Worm (Caenorhabditis elegans) whole organism, L4 larva: Measurements from ENCODE around the gene Y102A11A.3.
"Not testable (repeated sequence)": the region's sequence is repeated elsewhere in the genome, so short reads cannot be mapped to it uniquely, and the experiment has no call there.

ENCODE experiments used
- F37D6.2 ChIP-seq: sonication (generic microtip); optimal IDR thresholded peaks from 2 replicates; lab custom pipeline; 2016; ENCODE audit warnings: mild to moderate bottlenecking, missing genetic modification characterization, missing compliant biosample characterization
- R02D3.7 ChIP-seq: fragments of 150-350 bp; sonication (generic microtip); optimal IDR thresholded peaks from 3 replicates; lab custom pipeline; 2014; ENCODE audit warnings: missing biosample characterization, missing genetic modification characterization
- Y75B8A.6 ChIP-seq: fragments of 200-800 bp; sonication (Bioruptor generic); IDR thresholded peaks from 2 replicates; pipeline ENCODE4 v1.3.6; 2022; ENCODE audit warnings: missing genetic modification reagents, missing genetic modification characterization, missing compliant biosample characterization
- aha-1 ChIP-seq: fragments of 150-350 bp; peaks from one replicate; lab custom pipeline; 2014; ENCODE audit warnings: missing biosample characterization, missing genetic modification characterization
- arid-1 ChIP-seq: fragments of 200-800 bp; sonication (Bioruptor generic); conservative IDR thresholded peaks from 2 replicates; pipeline ENCODE4 v1.3.6; 2022; ENCODE audit warnings: missing genetic modification reagents, missing genetic modification characterization, missing compliant biosample characterization
- attf-4 ChIP-seq: sonication (generic microtip); optimal IDR thresholded peaks from 3 replicates; lab custom pipeline; 2017; ENCODE audit warnings: missing biosample characterization, missing genetic modification characterization
- ceh-20 ChIP-seq: fragments of 200-800 bp; sonication (Bioruptor generic); IDR thresholded peaks from 2 replicates; pipeline ENCODE4 v1.3.6; 2022; ENCODE audit warnings: missing genetic modification reagents, missing genetic modification characterization, missing compliant biosample characterization
- ceh-44 ChIP-seq: fragments of 200-800 bp; sonication (Bioruptor generic); IDR thresholded peaks from 2 replicates; pipeline ENCODE4 v1.3.6; 2022; ENCODE audit warnings: missing genetic modification reagents, missing genetic modification characterization, missing compliant biosample characterization
- ces-1 ChIP-seq: fragments of 150-350 bp; sonication (generic microtip); optimal IDR thresholded peaks from 4 replicates; lab custom pipeline; 2014; ENCODE audit warnings: missing biosample characterization, missing genetic modification reagents, missing genetic modification characterization
- cey-2 ChIP-seq: sonication (generic microtip); optimal IDR thresholded peaks from 3 replicates; lab custom pipeline; 2017; ENCODE audit warnings: missing genetic modification characterization, mild to moderate bottlenecking, missing compliant biosample characterization, antibody characterized with exemption, borderline replicate concordance; ENCODE audit not compliant: insufficient read depth
- daf-16 ChIP-seq, 3 experiments: sonication (generic microtip); optimal IDR thresholded peaks; 2 replicates each; lab custom pipeline; 2016 to 2017; ENCODE audit warnings: missing genetic modification characterization in 3 of 3, missing genetic modification reagents in 3 of 3, mild to moderate bottlenecking in 2 of 3, missing compliant biosample characterization in 2 of 3, missing biosample characterization in 1 of 3, moderate library complexity in 1 of 3
- dmd-6 ChIP-seq: fragments of 200-800 bp; sonication (Bioruptor generic); IDR thresholded peaks from 2 replicates; pipeline ENCODE4 v1.3.6; 2022; ENCODE audit warnings: missing genetic modification reagents, missing genetic modification characterization, missing compliant biosample characterization
- dve-1 ChIP-seq: sonication (generic microtip); optimal IDR thresholded peaks from 2 replicates; lab custom pipeline; 2017; ENCODE audit warnings: antibody characterized with exemption, mild to moderate bottlenecking, missing genetic modification characterization, missing compliant biosample characterization; ENCODE audit not compliant: insufficient read depth
- fos-1 ChIP-seq: fragments of 150-350 bp; optimal IDR thresholded peaks from 2 replicates; lab custom pipeline; 2014; ENCODE audit warnings: missing biosample characterization, missing genetic modification characterization
- gei-8 ChIP-seq: fragments of 200-800 bp; sonication (Bioruptor generic); optimal IDR thresholded peaks from 2 replicates; lab custom pipeline; 2018; ENCODE audit warnings: mild to moderate bottlenecking, missing genetic modification characterization, missing compliant biosample characterization
- hlh-11 ChIP-seq: fragments of 200-800 bp; sonication (Bioruptor generic); optimal IDR thresholded peaks from 2 replicates; lab custom pipeline; 2018; ENCODE audit warnings: mild to moderate bottlenecking, missing genetic modification characterization, missing compliant biosample characterization
- hmg-1.1 ChIP-seq: fragments of 200-800 bp; sonication (Bioruptor generic); IDR thresholded peaks from 2 replicates; pipeline ENCODE4 v1.3.6; 2022; ENCODE audit warnings: missing genetic modification reagents, missing genetic modification characterization, missing compliant biosample characterization
- lin-15B ChIP-seq: fragments of 150-350 bp; sonication (generic microtip); optimal IDR thresholded peaks from 3 replicates; lab custom pipeline; 2014; ENCODE audit warnings: missing biosample characterization, missing genetic modification characterization
- lin-29 ChIP-seq: fragments of 200-800 bp; sonication (Bioruptor generic); IDR thresholded peaks from 2 replicates; pipeline ENCODE4 v1.3.6; 2022; ENCODE audit warnings: missing genetic modification reagents, missing genetic modification characterization, missing compliant biosample characterization
- madf-9 ChIP-seq: fragments of 200-800 bp; sonication (Bioruptor generic); conservative IDR thresholded peaks from 2 replicates; pipeline ENCODE4 v1.3.6; 2022; ENCODE audit warnings: missing genetic modification reagents, missing genetic modification characterization, missing compliant biosample characterization
- nhr-102 ChIP-seq: sonication (generic microtip); optimal IDR thresholded peaks from 2 replicates; lab custom pipeline; 2016; ENCODE audit warnings: mild to moderate bottlenecking, missing genetic modification characterization, moderate library complexity, missing compliant biosample characterization
- nhr-11 ChIP-seq: fragments of 150-350 bp; optimal IDR thresholded peaks from 2 replicates; lab custom pipeline; 2014; ENCODE audit warnings: missing biosample characterization, missing genetic modification characterization
- nhr-237 ChIP-seq: sonication (generic microtip); optimal IDR thresholded peaks from 2 replicates; lab custom pipeline; 2017; ENCODE audit warnings: missing biosample characterization, missing genetic modification characterization
- nhr-28 ChIP-seq: fragments of 150-350 bp; optimal IDR thresholded peaks from 2 replicates; lab custom pipeline; 2014; ENCODE audit warnings: missing biosample characterization, missing genetic modification characterization
- nhr-76 ChIP-seq: fragments of 150-350 bp; optimal IDR thresholded peaks from 2 replicates; lab custom pipeline; 2014; ENCODE audit warnings: missing biosample characterization, missing genetic modification characterization
- nhr-77 ChIP-seq: fragments of 150-350 bp; optimal IDR thresholded peaks from 2 replicates; lab custom pipeline; 2014; ENCODE audit warnings: missing biosample characterization, missing genetic modification characterization
- php-3 ChIP-seq: fragments of 200-800 bp; sonication (Bioruptor generic); IDR thresholded peaks from 2 replicates; pipeline ENCODE4 v1.3.6; 2022; ENCODE audit warnings: missing genetic modification reagents, missing genetic modification characterization, missing compliant biosample characterization
- pqm-1 ChIP-seq: sonication (generic microtip); optimal IDR thresholded peaks from 2 replicates; lab custom pipeline; 2017; ENCODE audit warnings: missing biosample characterization, missing genetic modification characterization
- rbr-2 ChIP-seq: sonication (generic microtip); optimal IDR thresholded peaks from 2 replicates; lab custom pipeline; 2016; ENCODE audit warnings: missing genotype, missing genetic modification characterization, missing compliant biosample characterization
- skn-1 ChIP-seq: fragments of 150-350 bp; optimal IDR thresholded peaks from 2 replicates; lab custom pipeline; 2014; ENCODE audit warnings: missing biosample characterization, missing genetic modification characterization
- snpc-1.2 ChIP-seq: fragments of 200-800 bp; sonication (Bioruptor generic); IDR thresholded peaks from 2 replicates; pipeline ENCODE4 v1.3.6; 2022; ENCODE audit warnings: missing genetic modification reagents, missing genetic modification characterization, missing compliant biosample characterization
- tra-1 ChIP-seq: fragments of 200-800 bp; sonication (Bioruptor generic); IDR thresholded peaks from 2 replicates; pipeline ENCODE4 v1.3.6; 2022; ENCODE audit warnings: missing genetic modification reagents, missing genetic modification characterization, missing compliant biosample characterization
- vab-7 ChIP-seq: fragments of 200-800 bp; sonication (Bioruptor generic); IDR thresholded peaks from 2 replicates; pipeline ENCODE4 v1.3.6; 2022; ENCODE audit warnings: missing genetic modification reagents, missing genetic modification characterization, missing compliant biosample characterization
- ztf-7 ChIP-seq: fragments of 150-350 bp; optimal IDR thresholded peaks from 2 replicates; lab custom pipeline; 2014; ENCODE audit warnings: missing biosample characterization, missing genetic modification characterization

Gene Y102A11A.3

DNA sequence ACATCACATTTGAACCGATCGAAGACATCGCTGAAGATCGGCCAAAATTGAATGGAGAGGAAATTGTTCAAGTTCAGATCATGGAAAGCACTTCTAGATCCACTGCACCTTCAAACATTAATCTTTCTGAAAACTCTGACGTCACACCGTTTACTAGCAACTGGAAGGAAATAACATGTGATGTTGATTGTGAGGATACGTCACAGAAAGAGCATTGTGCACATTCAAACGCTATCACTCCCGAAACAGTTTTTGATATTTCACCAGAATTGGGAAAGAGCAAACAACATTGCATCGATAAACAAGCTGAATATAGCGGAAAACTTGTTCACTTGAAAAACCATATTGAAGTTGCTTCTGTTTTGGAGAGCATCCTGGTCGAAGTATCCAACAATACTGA is 2.6 kb downstream of the Y102A11A.3 start:
- TF ChIP-seq fos-1 (tag; lab: Kevin White, UChicago) (no peak), madf-9 (GFP tag; lab: Robert Waterston, UW) (no peak), php-3 (GFP tag; lab: Robert Waterston, UW) (no peak), daf-16 (GFP tag; optimal IDR thresholded peaks at IDR 0.05; lab: Kevin White, UChicago) (no peak), daf-16 (tag; optimal IDR thresholded peaks at IDR 0.05; lab: Kevin White, UChicago) (peak; percentile 95), nhr-28 (tag; lab: Kevin White, UChicago) (peak; percentile 56), rbr-2 (no peak), ceh-44 (GFP tag; lab: Robert Waterston, UW) (no peak), gei-8 (GFP tag; lab: Kevin White, UChicago) (no peak), nhr-11 (no peak), skn-1 (tag; lab: Kevin White, UChicago) (no peak), pqm-1 (peak; percentile 45), nhr-77 (tag; lab: Kevin White, UChicago) (peak; percentile 55), dve-1 (peak; percentile 29)
- TF ChIP-seq, all 104 proteins: peak for 5

DNA sequence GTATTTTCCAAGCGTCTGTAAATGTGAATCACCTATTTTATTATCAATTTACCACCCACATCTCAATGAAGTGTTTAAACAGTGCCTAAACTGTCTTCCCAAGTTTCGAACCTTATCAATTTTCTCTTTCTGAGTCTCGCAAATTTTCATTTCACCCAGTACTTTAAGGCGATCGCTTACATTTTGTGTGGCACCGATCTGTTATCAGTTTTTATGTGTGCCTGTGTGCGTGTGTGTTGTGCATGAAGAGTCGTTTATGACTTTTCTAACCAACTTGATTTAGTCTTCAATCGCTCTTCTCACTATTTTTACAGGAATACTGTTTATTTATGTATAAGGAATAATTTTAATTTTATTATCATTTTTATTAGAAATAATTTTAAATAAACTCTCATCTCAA is 6.5 kb downstream of the Y102A11A.3 start:
- not testable (repeated sequence) for TF ChIP-seq daf-16 (GFP tag; optimal IDR thresholded peaks at IDR 0.05; lab: Kevin White, UChicago)
- TF ChIP-seq daf-16 (tag; optimal IDR thresholded peaks at IDR 0.05; lab: Kevin White, UChicago) (peak; percentile 28), php-3 (GFP tag; lab: Robert Waterston, UW) (peak; percentile 67; the same call in 1 of the 2 replicates), dmd-6 (peak; percentile 71), tra-1 (GFP tag; lab: Robert Waterston, UW) (peak; percentile 64; the same call in 1 of the 2 replicates), hlh-11 (tag; lab: Kevin White, UChicago) (peak; percentile 10)
- TF ChIP-seq, all 104 proteins: peak for 5; not testable (repeated sequence) for 99

DNA sequence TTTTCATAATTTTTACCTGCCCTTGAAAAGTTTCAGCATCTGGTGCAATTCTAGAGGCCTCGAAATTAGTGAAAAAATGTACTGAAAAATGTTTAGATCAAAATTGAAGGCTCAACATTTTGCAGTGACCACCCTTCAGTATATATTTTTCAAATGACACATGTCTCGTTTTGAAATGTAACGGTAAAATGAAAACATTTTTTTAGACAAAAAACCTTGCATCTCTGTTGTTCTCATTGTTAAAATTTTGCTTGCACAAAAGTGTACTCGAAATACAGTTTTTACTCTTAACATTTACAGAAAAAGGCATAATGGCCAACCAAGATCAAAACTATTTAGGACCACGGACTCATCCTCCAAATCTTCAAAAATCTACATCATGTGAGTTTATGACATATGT is 7.4 kb downstream of the Y102A11A.3 start, which contains the start of gene Y102A11A.2:
TSS of gene Y102A11A.2 (plus strand) at position 301 of the 400 bp plus-strand sequence.
- TF ChIP-seq hmg-1.1; vab-7 (GFP tag; lab: Robert Waterston, UW); nhr-76 (tag; lab: Kevin White, UChicago): not testable (repeated sequence)

DNA sequence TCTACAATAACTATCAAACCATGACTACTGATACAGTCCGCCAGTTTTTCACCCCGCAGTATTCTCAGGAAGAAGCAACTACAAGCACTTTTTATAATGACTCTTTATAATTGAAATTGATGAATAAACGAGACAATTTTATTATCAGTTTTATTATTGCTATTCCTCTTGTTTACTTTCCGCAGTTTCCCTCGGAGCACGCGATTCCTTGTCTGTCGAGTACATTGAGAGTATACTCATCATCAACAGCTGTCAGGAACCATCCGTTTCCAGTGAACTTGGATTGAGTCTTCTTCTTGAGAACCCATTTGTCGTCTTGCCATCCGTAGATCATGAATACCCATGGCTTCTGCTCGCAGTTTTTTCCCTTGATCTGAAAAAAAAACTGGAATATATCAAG is 11.9 kb downstream of the Y102A11A.3 start:
- no peak for TF ChIP-seq attf-4 (tag; lab: Kevin White, UChicago)
- TF ChIP-seq php-3 (GFP tag; lab: Robert Waterston, UW), result 0 out of 2 replicates have a peak, but pooled peaks have one; percentile 12
- no peak for TF ChIP-seq daf-16 (GFP tag; optimal IDR thresholded peaks at IDR 0.05; lab: Kevin White, UChicago)
- peak; percentile 93 for TF ChIP-seq daf-16 (tag; optimal IDR thresholded peaks at IDR 0.05; lab: Kevin White, UChicago)
- TF ChIP-seq aha-1 (tag; lab: Kevin White, UChicago), result peak; percentile 34

DNA sequence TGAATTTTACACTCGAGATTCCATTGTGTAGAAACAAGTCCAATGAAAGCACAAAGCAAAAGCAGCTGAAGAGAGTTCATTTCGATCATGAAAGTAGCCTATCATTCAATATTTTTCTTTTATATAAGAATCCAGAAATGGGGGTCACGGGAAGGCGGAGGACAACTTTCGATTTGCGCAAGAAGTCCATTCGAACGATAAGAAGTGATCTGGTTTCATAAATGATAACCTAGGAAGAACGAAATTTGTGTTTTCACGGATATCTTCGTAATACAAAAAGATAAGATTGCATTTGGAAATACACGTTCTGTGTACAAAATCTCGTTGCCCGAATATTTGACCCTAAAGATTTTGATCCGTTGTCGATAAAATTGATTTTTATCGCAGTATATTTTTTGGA is 12.5 kb downstream of the Y102A11A.3 start, which contains the start of gene Y102A11A.5:
TSS of gene Y102A11A.5 (minus strand) at position 175 of the 400 bp plus-strand sequence.
- TF ChIP-seq nhr-102 (tag; lab: Kevin White, UChicago) (no peak), nhr-28 (tag; lab: Kevin White, UChicago) (peak; percentile 36)
- TF ChIP-seq, all 104 proteins: peak for 1

DNA sequence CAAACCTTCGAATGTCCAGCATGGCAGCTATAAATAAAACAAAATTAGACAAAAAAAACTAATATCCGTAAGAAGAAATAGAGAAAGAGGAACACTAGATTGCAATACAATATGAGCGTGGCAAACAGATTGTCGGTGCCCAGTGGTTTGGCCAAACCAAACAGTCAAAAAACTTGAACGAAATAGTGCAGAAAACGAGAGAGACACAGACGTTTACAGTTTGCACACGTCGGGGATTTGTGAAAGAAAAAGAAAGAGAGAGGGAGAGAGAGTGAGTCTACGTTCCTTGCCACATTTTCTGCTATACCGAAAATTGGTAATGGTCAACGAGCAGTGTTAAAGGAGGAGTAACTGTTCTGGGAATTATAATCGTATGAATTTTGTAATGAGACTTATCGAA is 16.2 kb downstream of the Y102A11A.3 start, which contains the start of gene ergi-1:
TSS of gene ergi-1 (minus strand) at position 101 of the 400 bp plus-strand sequence.
- TF ChIP-seq Y75B8A.6 (no peak), aha-1 (tag; lab: Kevin White, UChicago) (no peak), lin-15B (tag; lab: Kevin White, UChicago) (no peak), arid-1 (GFP tag; lab: Robert Waterston, UW) (no peak), nhr-237 (tag; lab: Kevin White, UChicago) (no peak), R02D3.7 (tag; lab: Kevin White, UChicago) (no peak), lin-29 (GFP tag; lab: Robert Waterston, UW) (no peak), snpc-1.2 (GFP tag; lab: Robert Waterston, UW) (no peak), ztf-7 (tag; lab: Kevin White, UChicago) (no peak), F37D6.2 (tag; lab: Kevin White, UChicago) (no peak), hmg-1.1 (no peak), ceh-20 (GFP tag; lab: Robert Waterston, UW) (no peak), ces-1 (GFP tag; lab: Kevin White, UChicago) (no peak), attf-4 (tag; lab: Kevin White, UChicago) (no peak), cey-2 (tag; lab: Kevin White, UChicago) (no peak)
